Fruit fly (Drosophila melanogaster) whole organism, embryonic: Measurements from ENCODE around the gene Cyp1.
A peak's percentile ranks its signal among the peaks of the same experiment; 100 is the strongest.

Experiments used
- Abd-B ChIP-seq: fragments of 200-800 bp; sonication (Bioruptor generic); optimal IDR thresholded peaks from 2 replicates; lab custom pipeline; 2018; ENCODE audit warnings: missing biosample characterization, mild to moderate bottlenecking, missing genetic modification characterization, moderate library complexity
- CG10209 ChIP-seq: fragments of 200-800 bp; sonication (Bioruptor generic); optimal IDR thresholded peaks from 3 replicates; lab custom pipeline; 2017; ENCODE audit warnings: missing biosample characterization, mild to moderate bottlenecking, missing genetic modification characterization, missing genetic modification reagents
- CG10321 ChIP-seq: fragments of 200-800 bp; sonication (Bioruptor generic); IDR thresholded peaks from 2 replicates; pipeline ENCODE4 v1.3.6; 2022; ENCODE audit warnings: missing biosample characterization, missing genetic modification characterization
- CG14014 ChIP-seq: fragments of 200-800 bp; sonication (Bioruptor generic); IDR thresholded peaks from 2 replicates; pipeline ENCODE4 v1.3.6; 2022; ENCODE audit warnings: missing biosample characterization, missing genetic modification characterization
- CG15011 ChIP-seq: fragments of 200-800 bp; sonication (Bioruptor generic); optimal IDR thresholded peaks from 3 replicates; lab custom pipeline; 2018; ENCODE audit warnings: missing biosample characterization, mild to moderate bottlenecking, missing genetic modification characterization
- CG1529 ChIP-seq: fragments of 200-800 bp; sonication (Bioruptor generic); optimal IDR thresholded peaks from 3 replicates; lab custom pipeline; 2018; ENCODE audit warnings: missing biosample characterization, missing genetic modification characterization
- CG15514 ChIP-seq: fragments of 200-800 bp; sonication (Bioruptor generic); optimal IDR thresholded peaks from 3 replicates; lab custom pipeline; 2017; ENCODE audit warnings: missing biosample characterization, missing genetic modification characterization, mild to moderate bottlenecking, moderate library complexity, missing genetic modification reagents
- CG1603 ChIP-seq: fragments of 200-800 bp; sonication (Bioruptor generic); optimal IDR thresholded peaks from 2 replicates; lab custom pipeline; 2019; ENCODE audit warnings: missing biosample characterization, mild to moderate bottlenecking, missing genetic modification characterization, moderate library complexity
- CG17361 ChIP-seq: fragments of 200-800 bp; sonication (Bioruptor generic); IDR thresholded peaks from 3 replicates; pipeline ENCODE4 v1.3.6; 2022; ENCODE audit warnings: missing biosample characterization, missing genetic modification characterization
- CG17612 ChIP-seq: fragments of 200-800 bp; sonication (Bioruptor generic); IDR thresholded peaks from 2 replicates; pipeline ENCODE4 v1.3.6; 2022; ENCODE audit warnings: missing biosample characterization, missing genetic modification characterization
- CG30020 ChIP-seq: fragments of 200-800 bp; optimal IDR thresholded peaks from 2 replicates; lab custom pipeline; 2019; ENCODE audit warnings: missing biosample characterization, mild to moderate bottlenecking, missing genetic modification characterization, moderate library complexity
- CG32767 ChIP-seq: fragments of 200-800 bp; sonication (Bioruptor generic); IDR thresholded peaks from 2 replicates; pipeline ENCODE4 v1.3.6; 2022; ENCODE audit warnings: missing biosample characterization, missing genetic modification characterization
- CG34224 ChIP-seq: fragments of 200-800 bp; sonication (Bioruptor generic); IDR thresholded peaks from 3 replicates; pipeline ENCODE4 v1.3.6; 2022; ENCODE audit warnings: missing biosample characterization, missing genetic modification characterization; ENCODE audit not compliant: partially characterized antibody
- CG4707 ChIP-seq: fragments of 200-800 bp; sonication (Bioruptor generic); optimal IDR thresholded peaks from 2 replicates; lab custom pipeline; 2018; ENCODE audit warnings: missing biosample characterization, mild to moderate bottlenecking, missing genetic modification characterization, moderate library complexity
- CG5245 ChIP-seq: fragments of 200-800 bp; sonication (Bioruptor generic); optimal IDR thresholded peaks from 3 replicates; lab custom pipeline; 2016; ENCODE audit warnings: missing biosample characterization, missing genetic modification characterization
- CG6791 ChIP-seq: fragments of 200-800 bp; sonication (Bioruptor generic); IDR thresholded peaks from 3 replicates; pipeline ENCODE4 v1.3.6; 2022; ENCODE audit warnings: missing biosample characterization, missing genetic modification characterization; ENCODE audit not compliant: partially characterized antibody
- CG7556 ChIP-seq: fragments of 200-800 bp; sonication (Bioruptor generic); optimal IDR thresholded peaks from 2 replicates; lab custom pipeline; 2017; ENCODE audit warnings: missing biosample characterization, mild to moderate bottlenecking, missing genetic modification characterization
- CG7963 ChIP-seq: fragments of 200-800 bp; sonication (Bioruptor generic); IDR thresholded peaks from 3 replicates; pipeline ENCODE4 v1.3.6; 2022; ENCODE audit warnings: missing biosample characterization, missing genetic modification characterization; ENCODE audit not compliant: partially characterized antibody
- CG8765 ChIP-seq: fragments of 200-800 bp; sonication (Bioruptor generic); IDR thresholded peaks from 2 replicates; pipeline ENCODE4 v1.3.6; 2022; ENCODE audit warnings: missing biosample characterization, missing genetic modification characterization
- Ets65A ChIP-seq: fragments of 200-800 bp; sonication (Bioruptor generic); peaks from one replicate; lab custom pipeline; 2016; ENCODE audit warnings: missing biosample characterization, missing genetic modification characterization
- HLH3B ChIP-seq: fragments of 200-800 bp; sonication (Bioruptor generic); IDR thresholded peaks from 2 replicates; pipeline ENCODE4 v1.3.6; 2022; ENCODE audit warnings: missing biosample characterization, missing genetic modification characterization
- HLHmδ ChIP-seq: fragments of 200-800 bp; sonication (Bioruptor generic); optimal IDR thresholded peaks from 2 replicates; lab custom pipeline; 2018; ENCODE audit warnings: missing biosample characterization, mild to moderate bottlenecking, missing genetic modification characterization, moderate library complexity
- Hr3 ChIP-seq: fragments of 200-800 bp; sonication (Bioruptor generic); optimal IDR thresholded peaks from 3 replicates; lab custom pipeline; 2016; ENCODE audit warnings: missing biosample characterization, missing genetic modification characterization
- NfI ChIP-seq: fragments of 200-800 bp; sonication (Bioruptor generic); optimal IDR thresholded peaks from 3 replicates; lab custom pipeline; 2018; ENCODE audit warnings: missing biosample characterization, mild to moderate bottlenecking, missing genetic modification characterization, moderate library complexity
- Sox100B ChIP-seq: fragments of 200-800 bp; sonication (Bioruptor generic); optimal IDR thresholded peaks from 3 replicates; lab custom pipeline; 2018; ENCODE audit warnings: missing biosample characterization, mild to moderate bottlenecking, missing genetic modification characterization
- Xrp1 ChIP-seq: fragments of 200-800 bp; sonication (Bioruptor generic); IDR thresholded peaks from 2 replicates; pipeline ENCODE4 v1.3.6; 2022; ENCODE audit warnings: missing biosample characterization, missing genetic modification characterization
- ap ChIP-seq: fragments of 200-800 bp; sonication (Bioruptor generic); IDR thresholded peaks from 2 replicates; pipeline ENCODE4 v1.3.6; 2022; ENCODE audit warnings: missing biosample characterization, missing genetic modification characterization
- bbx ChIP-seq: fragments of 200-800 bp; sonication (Bioruptor generic); IDR thresholded peaks from 2 replicates; pipeline ENCODE4 v1.3.6; 2022; ENCODE audit warnings: missing biosample characterization, missing genetic modification characterization; ENCODE audit not compliant: partially characterized antibody
- cad ChIP-seq: fragments of >200 bp; optimal IDR thresholded peaks from 2 replicates; lab custom pipeline; 2017; ENCODE audit warnings: missing biosample characterization, missing genetic modification characterization
- chm ChIP-seq: fragments of 200-800 bp; sonication (Bioruptor generic); IDR thresholded peaks from 2 replicates; pipeline ENCODE4 v1.3.6; 2022; ENCODE audit warnings: missing biosample characterization, missing genetic modification characterization
- chn ChIP-seq: fragments of 200-800 bp; sonication (Bioruptor generic); optimal IDR thresholded peaks from 2 replicates; lab custom pipeline; 2016; ENCODE audit warnings: missing biosample characterization, missing genetic modification characterization
- croc ChIP-seq: fragments of 200-800 bp; sonication (Bioruptor generic); conservative IDR thresholded peaks from 3 replicates; pipeline ENCODE4 v1.3.6; 2022; ENCODE audit warnings: missing biosample characterization, missing genetic modification characterization
- cwo ChIP-seq: fragments of 200-800 bp; sonication (Bioruptor generic); optimal IDR thresholded peaks from 3 replicates; lab custom pipeline; 2017; ENCODE audit warnings: missing biosample characterization, missing genetic modification characterization, mild to moderate bottlenecking, moderate library complexity, missing genetic modification reagents
- gfzf ChIP-seq: fragments of 200-800 bp; sonication (Bioruptor generic); optimal IDR thresholded peaks from 2 replicates; lab custom pipeline; 2016; ENCODE audit warnings: missing biosample characterization, mild to moderate bottlenecking, missing genetic modification characterization, moderate library complexity
- gsb-n ChIP-seq: fragments of 200-800 bp; sonication (Bioruptor generic); optimal IDR thresholded peaks from 3 replicates; lab custom pipeline; 2018; ENCODE audit warnings: missing biosample characterization, mild to moderate bottlenecking, missing genetic modification characterization
- gt ChIP-seq: fragments of 200-800 bp; sonication (Bioruptor generic); IDR thresholded peaks from 2 replicates; pipeline ENCODE4 v1.3.6; 2022; ENCODE audit warnings: missing biosample characterization, missing genetic modification characterization
- hbn ChIP-seq: fragments of 200-800 bp; sonication (Bioruptor generic); IDR thresholded peaks from 2 replicates; pipeline ENCODE4 v1.3.6; 2022; ENCODE audit warnings: missing biosample characterization, missing genetic modification characterization; ENCODE audit not compliant: partially characterized antibody
- her ChIP-seq: fragments of 200-800 bp; sonication (Bioruptor generic); optimal IDR thresholded peaks from 2 replicates; lab custom pipeline; 2016; ENCODE audit warnings: missing biosample characterization, missing genetic modification characterization
- kni ChIP-seq: fragments of 200-800 bp; sonication (Bioruptor generic); optimal IDR thresholded peaks from 3 replicates; lab custom pipeline; 2017; ENCODE audit warnings: mild to moderate bottlenecking, missing biosample characterization, missing genetic modification reagents, missing genetic modification characterization
- lilli ChIP-seq: fragments of 200-800 bp; sonication (Bioruptor generic); optimal IDR thresholded peaks from 3 replicates; lab custom pipeline; 2016; ENCODE audit warnings: missing biosample characterization, missing genetic modification characterization
- mld ChIP-seq: fragments of 200-800 bp; sonication (Bioruptor generic); IDR thresholded peaks from 3 replicates; pipeline ENCODE4 v1.3.6; 2022; ENCODE audit warnings: missing biosample characterization, missing genetic modification characterization; ENCODE audit not compliant: partially characterized antibody
- nau ChIP-seq: fragments of 200-800 bp; sonication (Bioruptor generic); optimal IDR thresholded peaks from 3 replicates; lab custom pipeline; 2017; ENCODE audit warnings: missing biosample characterization, mild to moderate bottlenecking, missing genetic modification characterization, missing genetic modification reagents
- onecut ChIP-seq: fragments of 200-800 bp; sonication (Bioruptor generic); IDR thresholded peaks from 2 replicates; pipeline ENCODE4 v1.3.6; 2022; ENCODE audit warnings: missing biosample characterization, missing genetic modification characterization
- otp ChIP-seq: fragments of 200-800 bp; sonication (Bioruptor generic); IDR thresholded peaks from 3 replicates; pipeline ENCODE4, ENCODE4 v1.3.6; 2022; ENCODE audit warnings: missing biosample characterization, missing genetic modification characterization
- p53 ChIP-seq: fragments of 200-800 bp; sonication (Bioruptor generic); optimal IDR thresholded peaks from 2 replicates; lab custom pipeline; 2016; ENCODE audit warnings: missing biosample characterization, missing genetic modification characterization
- repo ChIP-seq: fragments of 200-800 bp; sonication (Bioruptor generic); optimal IDR thresholded peaks from 2 replicates; lab custom pipeline; 2016; ENCODE audit warnings: missing biosample characterization, missing genetic modification characterization
- run ChIP-seq: fragments of 200-800 bp; sonication (Bioruptor generic); optimal IDR thresholded peaks from 3 replicates; lab custom pipeline; 2018; ENCODE audit warnings: missing biosample characterization, mild to moderate bottlenecking, missing genetic modification characterization
- schlank ChIP-seq: fragments of 200-800 bp; sonication (Bioruptor generic); optimal IDR thresholded peaks from 2 replicates; lab custom pipeline; 2018; ENCODE audit warnings: missing biosample characterization, mild to moderate bottlenecking, missing genetic modification characterization
- ttk ChIP-seq: fragments of 200-800 bp; sonication (Bioruptor generic); IDR thresholded peaks from 2 replicates; pipeline ENCODE4 v2.1.2; 2022; ENCODE audit warnings: missing biosample characterization, missing genetic modification characterization
- twi ChIP-seq: fragments of 200-800 bp; optimal IDR thresholded peaks from 2 replicates; lab custom pipeline; 2019; ENCODE audit warnings: missing biosample characterization, mild to moderate bottlenecking, missing genetic modification characterization, moderate library complexity

Gene Cyp1

DNA sequence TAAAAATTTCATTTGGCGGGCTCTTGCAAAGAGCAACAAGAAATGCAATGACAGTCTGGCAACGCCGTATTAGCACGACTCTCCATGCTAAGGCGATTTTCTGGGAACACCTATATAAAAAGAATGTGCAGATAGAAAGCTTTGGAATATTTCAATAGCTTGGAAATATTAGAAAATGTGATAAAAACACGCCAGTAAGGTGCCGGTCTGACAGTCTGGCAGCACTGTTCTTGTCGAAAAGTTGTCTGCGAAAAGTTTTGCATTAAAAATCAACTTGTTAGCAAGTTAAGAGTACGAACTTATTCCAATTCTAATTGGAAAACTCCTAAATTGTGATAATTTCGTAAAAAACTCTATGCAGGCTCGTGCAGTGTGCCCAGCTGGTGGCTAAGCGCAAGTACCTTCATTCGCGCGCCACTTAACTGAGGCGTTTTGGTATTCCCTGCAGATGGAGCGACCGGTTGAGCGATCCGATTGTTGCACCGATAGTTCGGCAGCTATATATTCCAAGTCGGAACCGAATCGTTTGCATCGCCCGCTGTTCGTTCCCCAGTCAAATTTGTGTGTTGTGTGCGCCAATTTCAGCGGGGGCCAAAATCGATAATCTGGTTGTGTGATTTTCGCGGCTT, 42.2 kb downstream of the Cyp1 start, which contains the start of gene eas (continued):
- TF ChIP-seq NfI (GFP tag; lab: Kevin White, UChicago): no peak
- TF ChIP-seq Ets65A (GFP tag; lab: Kevin White, UChicago): peak; percentile 91
- peak; percentile 63 for TF ChIP-seq CG1603 (tag; lab: Kevin White, UChicago)
- TF ChIP-seq cad (GFP tag; lab: Kevin White, UChicago): no peak
- no peak for TF ChIP-seq Xrp1
- peak; percentile 70 for TF ChIP-seq CG34224 (GFP tag; lab: Robert Waterston, UW)
- no peak for TF ChIP-seq CG10321 (GFP tag; lab: Robert Waterston, UW)
- TF ChIP-seq gt (GFP tag; lab: Robert Waterston, UW): no peak
- peak; percentile 43 for TF ChIP-seq lilli (GFP tag; lab: Kevin White, UChicago)
- TF ChIP-seq CG4707 (GFP tag; lab: Kevin White, UChicago): no peak
- TF ChIP-seq onecut (GFP tag; lab: Robert Waterston, UW): peak; percentile 93
- TF ChIP-seq CG7963 (GFP tag; lab: Robert Waterston, UW): peak; percentile 72; the same call in 2 of the 3 replicates
- TF ChIP-seq CG14014 (GFP tag; lab: Robert Waterston, UW): no peak
- TF ChIP-seq twi (tag; lab: Kevin White, UChicago): no peak
- peak; percentile 97 for TF ChIP-seq CG15514 (GFP tag; lab: Kevin White, UChicago)
- no peak for TF ChIP-seq croc (GFP tag; lab: Robert Waterston, UW)
- TF ChIP-seq CG5245 (GFP tag; lab: Kevin White, UChicago): no peak
- peak; percentile 42 for TF ChIP-seq HLHmδ (GFP tag; lab: Kevin White, UChicago)
- TF ChIP-seq p53 (GFP tag; lab: Kevin White, UChicago): peak; percentile 44
- TF ChIP-seq HLH3B: no peak
- peak; percentile 27 for TF ChIP-seq chn (GFP tag; lab: Kevin White, UChicago)
- TF ChIP-seq gsb-n (tag; lab: Kevin White, UChicago): no peak
- no peak for TF ChIP-seq CG17361 (GFP tag; lab: Robert Waterston, UW)
- no peak for TF ChIP-seq CG15011 (GFP tag; lab: Kevin White, UChicago)
- no peak for TF ChIP-seq CG17612 (GFP tag; lab: Robert Waterston, UW)
- no peak for TF ChIP-seq ttk (GFP tag; lab: Robert Waterston, UW)
- TF ChIP-seq CG10209 (GFP tag; lab: Kevin White, UChicago): peak; percentile 1
- no peak for TF ChIP-seq cwo
- TF ChIP-seq Hr3: no peak
- TF ChIP-seq CG8765 (GFP tag; lab: Robert Waterston, UW): no peak
- peak; percentile 77 for TF ChIP-seq CG6791
- TF ChIP-seq chm (GFP tag; lab: Robert Waterston, UW): peak; percentile 59; the same call in 1 of the 2 replicates
- TF ChIP-seq her (GFP tag; lab: Kevin White, UChicago): peak; percentile 42
- no peak for TF ChIP-seq Abd-B
- peak; percentile 42; the same call in 1 of the 2 replicates for TF ChIP-seq hbn (GFP tag; lab: Robert Waterston, UW)
- 0 out of 3 replicates have a peak, but pooled peaks have one; percentile 14 for TF ChIP-seq otp
- TF ChIP-seq gfzf (GFP tag; lab: Kevin White, UChicago): peak; percentile 96
- TF ChIP-seq CG1529 (GFP tag; lab: Kevin White, UChicago): no peak
- TF ChIP-seq mld (GFP tag; lab: Robert Waterston, UW): peak; percentile 29; the same call in 1 of the 3 replicates
- TF ChIP-seq CG30020 (tag; lab: Kevin White, UChicago): peak; percentile 11
- no peak for TF ChIP-seq repo (GFP tag; lab: Kevin White, UChicago)
- no peak for TF ChIP-seq ap (GFP tag; lab: Robert Waterston, UW)
- no peak for TF ChIP-seq CG7556
- TF ChIP-seq schlank: peak; percentile 18
- no peak for TF ChIP-seq CG32767 (GFP tag; lab: Robert Waterston, UW)
- no peak for TF ChIP-seq kni (GFP tag; lab: Kevin White, UChicago)
- no peak for TF ChIP-seq run (tag; lab: Kevin White, UChicago)
- no peak for TF ChIP-seq Sox100B (GFP tag; lab: Kevin White, UChicago)
- peak; percentile 70 for TF ChIP-seq bbx
- TF ChIP-seq nau (GFP tag; lab: Kevin White, UChicago): no peak
